Worm (Caenorhabditis elegans) whole organism, young adult: ENCODE measurements around the gene ZK643.2.
A peak's percentile ranks its signal among the peaks of the same experiment; 100 is the strongest.

Experiments
- B0035.1 ChIP-seq: sonication (generic microtip); optimal IDR thresholded peaks from 2 replicates; lab custom pipeline; 2016; ENCODE audit warnings: missing genetic modification characterization, mild to moderate bottlenecking, missing compliant biosample characterization, missing genotype, missing genetic modification reagents
- F39B2.1 ChIP-seq: fragments of 200-800 bp; sonication (Bioruptor generic); IDR thresholded peaks from 2 replicates; pipeline ENCODE4 v1.3.6; 2022; ENCODE audit warnings: missing genetic modification reagents, missing genetic modification characterization, missing compliant biosample characterization
- F55B11.4 ChIP-seq: sonication (generic microtip); optimal IDR thresholded peaks from 2 replicates; lab custom pipeline; 2016; ENCODE audit warnings: missing compliant biosample characterization, missing genetic modification characterization, borderline replicate concordance; ENCODE audit not compliant: insufficient read depth
- K11D2.4 ChIP-seq: fragments of 200-800 bp; sonication (Bioruptor generic); IDR thresholded peaks from 2 replicates; pipeline ENCODE4 v1.3.6; 2022; ENCODE audit warnings: missing genetic modification reagents, missing genetic modification characterization, missing compliant biosample characterization
- Y53F4B.3 ChIP-seq: fragments of 200-800 bp; sonication (Bioruptor generic); IDR thresholded peaks from 2 replicates; pipeline ENCODE4 v1.3.6; 2022; ENCODE audit warnings: missing genetic modification reagents, missing genetic modification characterization, missing compliant biosample characterization
- Y53G8AR.9 ChIP-seq: fragments of 200-800 bp; sonication (Bioruptor generic); conservative IDR thresholded peaks from 2 replicates; pipeline ENCODE4 v1.3.6; 2022; ENCODE audit warnings: missing genetic modification reagents, missing genetic modification characterization, missing compliant biosample characterization
- Y67H2A.10 ChIP-seq: fragments of 200-800 bp; sonication (Bioruptor generic); conservative IDR thresholded peaks from 2 replicates; pipeline ENCODE4 v1.3.6; 2022; ENCODE audit warnings: missing genetic modification reagents, missing genetic modification characterization, missing compliant biosample characterization
- Y95B8A.8 ChIP-seq: fragments of 200-800 bp; sonication (Bioruptor generic); IDR thresholded peaks from 2 replicates; pipeline ENCODE4 v1.3.6; 2022; ENCODE audit warnings: missing genetic modification reagents, missing genetic modification characterization, missing compliant biosample characterization
- ZK185.1 ChIP-seq: sonication (generic microtip); optimal IDR thresholded peaks from 2 replicates; lab custom pipeline; 2016; ENCODE audit warnings: mild to moderate bottlenecking, missing genetic modification characterization, missing compliant biosample characterization; ENCODE audit not compliant: poor library complexity, severe bottlenecking
- akir-1 ChIP-seq: fragments of 200-800 bp; sonication (Bioruptor generic); optimal IDR thresholded peaks from 2 replicates; lab custom pipeline; 2018; ENCODE audit warnings: mild to moderate bottlenecking, missing genetic modification characterization, moderate library complexity, missing compliant biosample characterization
- ama-1 ChIP-seq, 3 experiments: fragments of 150-350 bp in 1 of 3; sonication (generic microtip) in 2 of 3; optimal IDR thresholded peaks; 2 replicates each; lab custom pipeline; 2014 to 2018; ENCODE audit warnings: missing biosample characterization in 2 of 3, missing genetic modification characterization in 2 of 3, missing genetic modification reagents in 2 of 3
- attf-6 ChIP-seq: fragments of 200-800 bp; sonication (Bioruptor generic); IDR thresholded peaks from 2 replicates; pipeline ENCODE4 v1.3.6; 2022; ENCODE audit warnings: missing genetic modification reagents, missing genetic modification characterization, missing compliant biosample characterization
- cebp-1 ChIP-seq, 2 experiments: fragments of 200-800 bp in 1 of 2; sonication (Bioruptor generic) in 1 of 2; sonication (generic microtip) in 1 of 2; IDR thresholded peaks in 1 of 2; optimal IDR thresholded peaks in 1 of 2; 2 replicates each; pipeline versions ENCODE4 v1.3.6 to Lab custom; 2017 to 2022; ENCODE audit warnings: missing compliant biosample characterization in 2 of 2, missing genetic modification characterization in 2 of 2, mild to moderate bottlenecking in 1 of 2, missing genetic modification reagents in 1 of 2, moderate library complexity in 1 of 2
- cebp-2 ChIP-seq: fragments of 200-800 bp; sonication (Bioruptor generic); IDR thresholded peaks from 2 replicates; pipeline ENCODE4 v1.3.6; 2022; ENCODE audit warnings: missing genetic modification characterization, missing compliant biosample characterization
- ceh-100 ChIP-seq: fragments of 200-800 bp; sonication (Bioruptor generic); IDR thresholded peaks from 2 replicates; pipeline ENCODE4 v1.3.6; 2022; ENCODE audit warnings: missing genetic modification reagents, missing genetic modification characterization, missing compliant biosample characterization
- ceh-27 ChIP-seq: fragments of 200-800 bp; sonication (Bioruptor generic); optimal IDR thresholded peaks from 2 replicates; lab custom pipeline; 2018; ENCODE audit warnings: mild to moderate bottlenecking, missing genetic modification characterization, moderate library complexity, missing compliant biosample characterization
- ceh-40 ChIP-seq: fragments of 200-800 bp; sonication (Bioruptor generic); IDR thresholded peaks from 2 replicates; pipeline ENCODE4 v1.3.6; 2022; ENCODE audit warnings: missing genetic modification characterization, missing compliant biosample characterization
- dox-1 ChIP-seq: fragments of 200-800 bp; sonication (Bioruptor generic); IDR thresholded peaks from 2 replicates; pipeline ENCODE4 v1.3.6; 2022; ENCODE audit warnings: missing genetic modification reagents, missing genetic modification characterization, missing compliant biosample characterization
- efl-1 ChIP-seq: fragments of 150-350 bp; optimal IDR thresholded peaks from 2 replicates; lab custom pipeline; 2014; ENCODE audit warnings: missing biosample characterization, missing genetic modification reagents, missing genetic modification characterization
- egrh-3 ChIP-seq: fragments of 200-800 bp; sonication (Bioruptor generic); IDR thresholded peaks from 2 replicates; pipeline ENCODE4 v1.3.6; 2022; ENCODE audit warnings: missing genetic modification reagents, missing genetic modification characterization, missing compliant biosample characterization
- fkh-3 ChIP-seq: sonication (generic microtip); optimal IDR thresholded peaks from 2 replicates; lab custom pipeline; 2016; ENCODE audit warnings: mild to moderate bottlenecking, missing genetic modification characterization, missing compliant biosample characterization
- hlh-12 ChIP-seq: sonication (generic microtip); optimal IDR thresholded peaks from 2 replicates; lab custom pipeline; 2016; ENCODE audit warnings: missing genetic modification characterization, missing compliant biosample characterization
- hrde-1 ChIP-seq: sonication (generic microtip); optimal IDR thresholded peaks from 2 replicates; lab custom pipeline; 2016; ENCODE audit warnings: missing genetic modification characterization, mild to moderate bottlenecking, missing compliant biosample characterization, moderate library complexity, missing genotype, missing genetic modification reagents, borderline replicate concordance
- hsf-1 ChIP-seq: fragments of 200-800 bp; sonication (Bioruptor generic); IDR thresholded peaks from 2 replicates; pipeline ENCODE4 v1.3.6; 2022; ENCODE audit warnings: missing genetic modification reagents, missing genetic modification characterization, missing compliant biosample characterization
- lin-40 ChIP-seq: sonication (generic microtip); optimal IDR thresholded peaks from 2 replicates; lab custom pipeline; 2016; ENCODE audit warnings: missing genetic modification characterization, mild to moderate bottlenecking, missing compliant biosample characterization, missing genotype, missing genetic modification reagents
- lin-54 ChIP-seq: fragments of 200-800 bp; sonication (Bioruptor generic); optimal IDR thresholded peaks from 2 replicates; lab custom pipeline; 2018; ENCODE audit warnings: mild to moderate bottlenecking, missing genetic modification characterization, missing compliant biosample characterization
- lir-1 ChIP-seq: fragments of 200-800 bp; sonication (Bioruptor generic); conservative IDR thresholded peaks from 2 replicates; pipeline ENCODE4 v1.3.6; 2022; ENCODE audit warnings: missing genetic modification reagents, missing genetic modification characterization, missing compliant biosample characterization
- lsy-27 ChIP-seq: sonication (generic microtip); optimal IDR thresholded peaks from 2 replicates; lab custom pipeline; 2017; ENCODE audit warnings: missing genetic modification characterization, mild to moderate bottlenecking, missing compliant biosample characterization, antibody characterized with exemption, missing genotype, borderline replicate concordance; ENCODE audit not compliant: insufficient read depth
- madf-10 ChIP-seq: sonication (generic microtip); optimal IDR thresholded peaks from 2 replicates; lab custom pipeline; 2016; ENCODE audit warnings: mild to moderate bottlenecking, missing genetic modification characterization, missing compliant biosample characterization
- madf-3 ChIP-seq: fragments of 200-800 bp; sonication (Bioruptor generic); IDR thresholded peaks from 2 replicates; pipeline ENCODE4 v1.3.6; 2022; ENCODE audit warnings: missing genetic modification reagents, missing genetic modification characterization, missing compliant biosample characterization
- mel-28 ChIP-seq: sonication (generic microtip); optimal IDR thresholded peaks from 2 replicates; lab custom pipeline; 2016; ENCODE audit warnings: borderline replicate concordance, mild to moderate bottlenecking, missing genetic modification characterization, missing compliant biosample characterization
- mes-4 ChIP-seq: sonication (generic microtip); optimal IDR thresholded peaks from 2 replicates; lab custom pipeline; 2016; ENCODE audit warnings: missing genotype, missing genetic modification characterization, missing compliant biosample characterization
- nfya-1 ChIP-seq: sonication (generic microtip); optimal IDR thresholded peaks from 2 replicates; lab custom pipeline; 2017; ENCODE audit warnings: antibody characterized with exemption, missing compliant biosample characterization, missing genetic modification characterization, borderline replicate concordance; ENCODE audit not compliant: insufficient read depth
- nfyb-1 ChIP-seq: fragments of 200-800 bp; sonication (Bioruptor generic); IDR thresholded peaks from 2 replicates; pipeline ENCODE4 v1.3.6; 2022; ENCODE audit warnings: missing genetic modification reagents, missing genetic modification characterization, missing compliant biosample characterization
- nhr-120 ChIP-seq: fragments of 200-800 bp; sonication (Bioruptor generic); IDR thresholded peaks from 2 replicates; pipeline ENCODE4 v1.3.6; 2022; ENCODE audit warnings: missing genetic modification characterization, missing compliant biosample characterization
- pha-4 ChIP-seq: fragments of 150-350 bp; sonication (generic microtip); optimal IDR thresholded peaks from 2 replicates; lab custom pipeline; 2014; ENCODE audit warnings: missing biosample characterization, missing genetic modification reagents, missing genetic modification characterization
- rpc-1 ChIP-seq, 2 experiments: fragments of 150-350 bp in 1 of 2; sonication (generic microtip) in 1 of 2; optimal IDR thresholded peaks; 2 replicates each; lab custom pipeline; 2014 to 2018; ENCODE audit warnings: missing biosample characterization in 1 of 2, missing genetic modification characterization in 1 of 2, missing genetic modification reagents in 1 of 2, missing genotype in 1 of 2
- sdz-38 ChIP-seq: sonication (generic microtip); optimal IDR thresholded peaks from 2 replicates; lab custom pipeline; 2016; ENCODE audit warnings: missing genotype, missing genetic modification characterization, missing compliant biosample characterization
- snpc-1.1 ChIP-seq: sonication (generic microtip); optimal IDR thresholded peaks from 2 replicates; lab custom pipeline; 2017; ENCODE audit warnings: missing genetic modification characterization, mild to moderate bottlenecking, missing compliant biosample characterization, antibody characterized with exemption, moderate library complexity, missing genotype, missing genetic modification reagents; ENCODE audit not compliant: insufficient read depth
- somi-1 ChIP-seq: fragments of 200-800 bp; sonication (Bioruptor generic); optimal IDR thresholded peaks from 2 replicates; lab custom pipeline; 2018; ENCODE audit warnings: mild to moderate bottlenecking, missing genetic modification characterization, missing compliant biosample characterization
- tlf-1 ChIP-seq: fragments of 200-800 bp; sonication (Bioruptor generic); optimal IDR thresholded peaks from 2 replicates; lab custom pipeline; 2018; ENCODE audit warnings: mild to moderate bottlenecking, missing genetic modification characterization, missing compliant biosample characterization
- unc-130 ChIP-seq: sonication (generic microtip); optimal IDR thresholded peaks from 2 replicates; lab custom pipeline; 2016; ENCODE audit warnings: missing genetic modification reagents, missing genetic modification characterization, missing compliant biosample characterization
- unc-62 ChIP-seq: fragments of 150-350 bp; optimal IDR thresholded peaks from 2 replicates; lab custom pipeline; 2014; ENCODE audit warnings: missing biosample characterization, missing genetic modification reagents, missing genetic modification characterization
- xnd-1 ChIP-seq: sonication (generic microtip); optimal IDR thresholded peaks from 2 replicates; lab custom pipeline; 2016; ENCODE audit warnings: missing genotype, missing genetic modification reagents, missing genetic modification characterization, missing compliant biosample characterization
- zim-3 ChIP-seq: sonication (generic microtip); optimal IDR thresholded peaks from 2 replicates; lab custom pipeline; 2017; ENCODE audit warnings: mild to moderate bottlenecking, missing genetic modification characterization, moderate library complexity, missing compliant biosample characterization
- ztf-28 ChIP-seq: fragments of 200-800 bp; sonication (Bioruptor generic); IDR thresholded peaks from 2 replicates; pipeline ENCODE4 v1.3.6; 2022; ENCODE audit warnings: missing genetic modification reagents, missing genetic modification characterization, missing compliant biosample characterization

Gene ZK643.2

ce11 chrIII:8937571-8937970 lies 18.8 kb upstream of the ZK643.2 start (continued):
- no peak; the same call in 1 of the 2 replicates for TF ChIP-seq Y53G8AR.9 (GFP tag; lab: Robert Waterston, UW)
- TF ChIP-seq sdz-38: no peak
- no peak for TF ChIP-seq nfya-1 (tag; lab: Kevin White, UChicago)
- TF ChIP-seq K11D2.4 (GFP tag; lab: Robert Waterston, UW): no peak; the same call in 1 of the 2 replicates
- TF ChIP-seq Y53F4B.3: no peak; the same call in 1 of the 2 replicates
- no peak for TF ChIP-seq hlh-12 (tag; lab: Kevin White, UChicago)
- TF ChIP-seq unc-130: peak; percentile 39
- TF ChIP-seq fkh-3 (tag; lab: Kevin White, UChicago): peak; percentile 66
- no peak for TF ChIP-seq dox-1
- TF ChIP-seq ztf-28 (GFP tag; lab: Robert Waterston, UW): no peak
- TF ChIP-seq ceh-27 (GFP tag; lab: Kevin White, UChicago): peak; percentile 77
- peak; percentile 34 for TF ChIP-seq B0035.1 (tag; lab: Kevin White, UChicago)
- peak; percentile 38 for TF ChIP-seq mes-4 (tag; lab: Kevin White, UChicago)
- 0 out of 2 replicates have a peak, but pooled peaks have one; percentile 47 for TF ChIP-seq cebp-1 (GFP tag; IDR thresholded peaks at IDR 0.05; lab: Robert Waterston, UW)
- TF ChIP-seq cebp-1 (tag; optimal IDR thresholded peaks at IDR 0.05; lab: Kevin White, UChicago): no peak
- peak; percentile 81 for TF ChIP-seq madf-10 (tag; lab: Kevin White, UChicago)
- TF ChIP-seq F55B11.4 (tag; lab: Kevin White, UChicago): no peak
- peak; percentile 35 for TF ChIP-seq tlf-1 (GFP tag; lab: Kevin White, UChicago)
- TF ChIP-seq hsf-1 (GFP tag; lab: Robert Waterston, UW): no peak
- TF ChIP-seq hrde-1 (tag; lab: Kevin White, UChicago): peak; percentile 66
- TF ChIP-seq efl-1: peak; percentile 39
- TF ChIP-seq ama-1 (optimal IDR thresholded peaks at IDR 0.05; lab: Kevin White, UChicago): no peak
- TF ChIP-seq ama-1 (GFP tag; optimal IDR thresholded peaks at IDR 0.05; lab: Kevin White, UChicago): peak; percentile 58 to 64
- TF ChIP-seq zim-3 (tag; lab: Kevin White, UChicago): peak; percentile 71
- peak; percentile 85; the same call in 1 of the 2 replicates for TF ChIP-seq nhr-120
- peak; percentile 79 for TF ChIP-seq lin-40
- peak; percentile 81 for TF ChIP-seq ZK185.1
- TF ChIP-seq akir-1: peak; percentile 68
- no peak for TF ChIP-seq Y67H2A.10
- no peak for TF ChIP-seq ceh-40 (GFP tag; lab: Robert Waterston, UW)
- TF ChIP-seq lir-1: 0 out of 2 replicates have a peak, but pooled peaks have one; percentile 58
- TF ChIP-seq nfyb-1: no peak
- TF ChIP-seq lin-54 (GFP tag; lab: Kevin White, UChicago): no peak
- no peak for TF ChIP-seq attf-6 (GFP tag; lab: Robert Waterston, UW)
- TF ChIP-seq snpc-1.1 (tag; lab: Kevin White, UChicago): peak; percentile 35
- no peak for TF ChIP-seq lsy-27 (tag; lab: Kevin White, UChicago)
- TF ChIP-seq madf-3: 0 out of 2 replicates have a peak, but pooled peaks have one; percentile 14
- TF ChIP-seq somi-1 (GFP tag; lab: Kevin White, UChicago): peak; percentile 54
- no peak for TF ChIP-seq cebp-2
- no peak for TF ChIP-seq pha-4 (tag; lab: Kevin White, UChicago)
- no peak for TF ChIP-seq unc-62
- no peak for TF ChIP-seq xnd-1 (tag; lab: Kevin White, UChicago)
- peak; percentile 86 for TF ChIP-seq rpc-1 (optimal IDR thresholded peaks at IDR 0.05; lab: Kevin White, UChicago)
- peak; percentile 93 for TF ChIP-seq rpc-1 (tag; optimal IDR thresholded peaks at IDR 0.05; lab: Kevin White, UChicago)
- peak; percentile 65 for TF ChIP-seq ceh-100 (GFP tag; lab: Robert Waterston, UW)
- no peak for TF ChIP-seq F39B2.1 (GFP tag; lab: Robert Waterston, UW)
- TF ChIP-seq egrh-3 (GFP tag; lab: Robert Waterston, UW): no peak; the same call in 1 of the 2 replicates
- 0 out of 2 replicates have a peak, but pooled peaks have one; percentile 55 for TF ChIP-seq Y95B8A.8 (GFP tag; lab: Robert Waterston, UW)
- TF ChIP-seq mel-28: peak; percentile 46
